Worm (Caenorhabditis elegans): ENCODE data around the gene vab-8.

DNA sequence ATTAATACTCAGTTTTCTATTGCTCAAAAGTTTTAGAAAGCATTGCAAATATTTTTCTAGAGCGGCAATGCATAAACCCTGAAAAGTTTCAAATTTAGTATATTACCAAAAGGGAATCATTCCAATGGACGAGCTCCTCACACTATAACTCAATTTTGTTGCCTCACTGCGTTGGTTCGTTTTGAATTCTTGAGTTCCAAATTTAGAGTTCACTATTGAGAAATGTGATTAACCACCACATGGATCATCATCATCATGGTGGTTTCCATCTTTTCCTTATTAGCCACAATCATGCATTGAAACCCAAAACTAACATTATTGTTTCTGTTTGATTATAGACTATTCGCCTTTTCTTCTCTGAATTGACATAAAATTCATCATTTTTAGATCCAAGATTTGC lies 3.2 kb upstream of the vab-8 start:
- no peak for TF ChIP-seq hmg-1.2 (GFP tag; IDR thresholded peaks at IDR 0.05)
- no peak for TF ChIP-seq hlh-12 (tag; optimal IDR thresholded peaks at IDR 0.05)
- no peak for TF ChIP-seq cebp-1 (GFP tag; IDR thresholded peaks at IDR 0.05)
- no peak for TF ChIP-seq cebp-1 (tag; optimal IDR thresholded peaks at IDR 0.05)
- no peak for TF ChIP-seq ama-1 (optimal IDR thresholded peaks at IDR 0.05)
- TF ChIP-seq ama-1 (GFP tag; optimal IDR thresholded peaks at IDR 0.05) = no peak

Data from whole organism, young adult.